Worm (Caenorhabditis elegans) whole organism, late embryonic: ENCODE data around the gene aqp-5.
A peak's percentile ranks its signal among the peaks of the same experiment; 100 is the strongest.

ENCODE experiments used
- C08G9.2 ChIP-seq: sonication (generic microtip); optimal IDR thresholded peaks from 2 replicates; lab custom pipeline; 2016; ENCODE audit warnings: mild to moderate bottlenecking, missing genetic modification characterization, moderate library complexity, missing compliant biosample characterization
- K02D7.2 ChIP-seq: sonication (generic microtip); optimal IDR thresholded peaks from 2 replicates; lab custom pipeline; 2017; ENCODE audit warnings: mild to moderate bottlenecking, missing genetic modification characterization, missing compliant biosample characterization
- K09A11.1 ChIP-seq: sonication (generic microtip); optimal IDR thresholded peaks from 2 replicates; lab custom pipeline; 2017; ENCODE audit warnings: antibody characterized with exemption, mild to moderate bottlenecking, missing genetic modification characterization, missing compliant biosample characterization; ENCODE audit not compliant: insufficient read depth
- T23F11.4 ChIP-seq: fragments of 200-800 bp; sonication (Bioruptor generic); optimal IDR thresholded peaks from 2 replicates; lab custom pipeline; 2018; ENCODE audit warnings: mild to moderate bottlenecking, missing genetic modification characterization, missing compliant biosample characterization
- ama-1 ChIP-seq: fragments of 150-350 bp; optimal IDR thresholded peaks from 2 replicates; lab custom pipeline; 2014
- ceh-18 ChIP-seq: sonication (generic microtip); optimal IDR thresholded peaks from 2 replicates; lab custom pipeline; 2016; ENCODE audit warnings: missing genetic modification characterization, missing compliant biosample characterization
- ceh-19 ChIP-seq: fragments of 200-800 bp; sonication (Bioruptor generic); optimal IDR thresholded peaks from 2 replicates; lab custom pipeline; 2018; ENCODE audit warnings: mild to moderate bottlenecking, missing genetic modification characterization, missing compliant biosample characterization
- ceh-24 ChIP-seq: sonication (generic microtip); optimal IDR thresholded peaks from 2 replicates; lab custom pipeline; 2016; ENCODE audit warnings: mild to moderate bottlenecking, missing genetic modification characterization, missing compliant biosample characterization
- ceh-34 ChIP-seq: sonication (generic microtip); optimal IDR thresholded peaks from 2 replicates; lab custom pipeline; 2016; ENCODE audit warnings: mild to moderate bottlenecking, missing genetic modification characterization, missing compliant biosample characterization
- ceh-48 ChIP-seq: sonication (generic microtip); optimal IDR thresholded peaks from 2 replicates; lab custom pipeline; 2016; ENCODE audit warnings: missing genetic modification characterization, inconsistent platforms, missing compliant biosample characterization
- ceh-9 ChIP-seq: sonication (generic microtip); optimal IDR thresholded peaks from 2 replicates; lab custom pipeline; 2016; ENCODE audit warnings: mild to moderate bottlenecking, missing genetic modification characterization, inconsistent platforms, missing compliant biosample characterization
- che-1 ChIP-seq: sonication (generic microtip); optimal IDR thresholded peaks from 2 replicates; lab custom pipeline; 2016; ENCODE audit warnings: mild to moderate bottlenecking, missing genetic modification characterization, missing compliant biosample characterization
- dve-1 ChIP-seq: sonication (generic microtip); optimal IDR thresholded peaks from 2 replicates; lab custom pipeline; 2017; ENCODE audit warnings: antibody characterized with exemption, mild to moderate bottlenecking, missing genetic modification characterization, missing compliant biosample characterization
- elt-2 ChIP-seq: sonication (generic microtip); optimal IDR thresholded peaks from 2 replicates; lab custom pipeline; 2016; ENCODE audit warnings: missing genetic modification reagents, missing genetic modification characterization, missing compliant biosample characterization
- elt-4 ChIP-seq: sonication (generic microtip); optimal IDR thresholded peaks from 2 replicates; lab custom pipeline; 2016; ENCODE audit warnings: missing genetic modification characterization, missing compliant biosample characterization
- eyg-1 ChIP-seq: sonication (generic microtip); optimal IDR thresholded peaks from 2 replicates; lab custom pipeline; 2016; ENCODE audit warnings: missing genotype, missing genetic modification characterization, missing compliant biosample characterization
- fax-1 ChIP-seq: sonication (generic microtip); optimal IDR thresholded peaks from 2 replicates; lab custom pipeline; 2016; ENCODE audit warnings: missing genotype, missing genetic modification characterization, missing compliant biosample characterization
- fkh-10 ChIP-seq: fragments of 150-350 bp; optimal IDR thresholded peaks from 2 replicates; lab custom pipeline; 2014; ENCODE audit warnings: missing biosample characterization, missing genetic modification reagents, missing genetic modification characterization
- hlh-13 ChIP-seq: fragments of 200-800 bp; sonication (Bioruptor generic); optimal IDR thresholded peaks from 2 replicates; lab custom pipeline; 2018; ENCODE audit warnings: mild to moderate bottlenecking, missing genetic modification characterization, missing compliant biosample characterization
- hlh-30 ChIP-seq: sonication (generic microtip); optimal IDR thresholded peaks from 2 replicates; lab custom pipeline; 2017; ENCODE audit warnings: antibody characterized with exemption, missing genetic modification characterization, missing compliant biosample characterization; ENCODE audit not compliant: insufficient read depth
- hlh-8 ChIP-seq: sonication (generic microtip); optimal IDR thresholded peaks from 2 replicates; lab custom pipeline; 2016; ENCODE audit warnings: missing genotype, missing genetic modification characterization, missing compliant biosample characterization
- lim-6 ChIP-seq: sonication (generic microtip); optimal IDR thresholded peaks from 2 replicates; lab custom pipeline; 2016; ENCODE audit warnings: missing genetic modification characterization, missing compliant biosample characterization
- lin-11 ChIP-seq: fragments of 200-800 bp; sonication (Bioruptor generic); optimal IDR thresholded peaks from 2 replicates; lab custom pipeline; 2018; ENCODE audit warnings: mild to moderate bottlenecking, missing genetic modification characterization, missing compliant biosample characterization
- nfya-1 ChIP-seq: sonication (generic microtip); optimal IDR thresholded peaks from 2 replicates; lab custom pipeline; 2017; ENCODE audit warnings: missing genetic modification characterization, mild to moderate bottlenecking, missing compliant biosample characterization, antibody characterized with exemption, moderate library complexity
- pat-9 ChIP-seq: fragments of 200-800 bp; sonication (Bioruptor generic); optimal IDR thresholded peaks from 2 replicates; lab custom pipeline; 2018; ENCODE audit warnings: mild to moderate bottlenecking, missing genetic modification characterization, moderate library complexity, missing compliant biosample characterization
- ref-2 ChIP-seq: sonication (generic microtip); optimal IDR thresholded peaks from 2 replicates; lab custom pipeline; 2016; ENCODE audit warnings: missing genetic modification characterization, missing compliant biosample characterization
- rnt-1 ChIP-seq: sonication (generic microtip); optimal IDR thresholded peaks from 2 replicates; lab custom pipeline; 2016; ENCODE audit warnings: missing genetic modification characterization, missing compliant biosample characterization
- sox-2 ChIP-seq: fragments of 200-800 bp; sonication (Bioruptor generic); IDR thresholded peaks from 2 replicates; pipeline ENCODE4 v1.3.6; 2022; ENCODE audit warnings: missing genetic modification reagents, missing genetic modification characterization, missing compliant biosample characterization
- sox-4 ChIP-seq: sonication (generic microtip); optimal IDR thresholded peaks from 2 replicates; lab custom pipeline; 2017; ENCODE audit warnings: mild to moderate bottlenecking, missing genetic modification characterization, inconsistent platforms, missing compliant biosample characterization
- syd-9 ChIP-seq: sonication (generic microtip); optimal IDR thresholded peaks from 2 replicates; lab custom pipeline; 2016; ENCODE audit warnings: mild to moderate bottlenecking, missing genetic modification characterization, moderate library complexity, missing compliant biosample characterization
- tbx-2 ChIP-seq: sonication (generic microtip); optimal IDR thresholded peaks from 2 replicates; lab custom pipeline; 2016; ENCODE audit warnings: missing genetic modification characterization, missing compliant biosample characterization
- tbx-7 ChIP-seq: sonication (generic microtip); optimal IDR thresholded peaks from 2 replicates; lab custom pipeline; 2016; ENCODE audit warnings: missing genotype, missing genetic modification characterization, missing compliant biosample characterization
- unc-42 ChIP-seq: sonication (generic microtip); optimal IDR thresholded peaks from 2 replicates; lab custom pipeline; 2016; ENCODE audit warnings: missing genotype, missing genetic modification characterization, missing compliant biosample characterization
- unc-55 ChIP-seq: sonication (generic microtip); optimal IDR thresholded peaks from 2 replicates; lab custom pipeline; 2017; ENCODE audit warnings: missing biosample characterization, missing genetic modification reagents, missing genetic modification characterization
- zip-5 ChIP-seq: sonication (generic microtip); optimal IDR thresholded peaks from 2 replicates; lab custom pipeline; 2016; ENCODE audit warnings: missing genetic modification characterization, missing compliant biosample characterization
- ztf-16 ChIP-seq: sonication (generic microtip); optimal IDR thresholded peaks from 2 replicates; lab custom pipeline; 2017; ENCODE audit warnings: missing genetic modification characterization, missing compliant biosample characterization

Gene aqp-5

ce11 chrV:10466607-10467092 is 24.9 kb upstream of the aqp-5 start (continued):
- TF ChIP-seq ceh-18 (peak; percentile 95), lin-11 (tag; lab: Kevin White, UChicago) (no peak), ceh-24 (tag; lab: Kevin White, UChicago) (no peak), sox-2 (GFP tag; lab: Robert Waterston, UW) (peak; percentile 8; the same call in 1 of the 2 replicates), syd-9 (tag; lab: Kevin White, UChicago) (no peak), eyg-1 (tag; lab: Kevin White, UChicago) (no peak), elt-4 (no peak), T23F11.4 (GFP tag; lab: Kevin White, UChicago) (peak; percentile 2), lim-6 (tag; lab: Kevin White, UChicago) (peak; percentile 41), hlh-13 (GFP tag; lab: Kevin White, UChicago) (no peak), ztf-16 (tag; lab: Kevin White, UChicago) (peak; percentile 58), unc-55 (GFP tag; lab: Kevin White, UChicago) (peak; percentile 83), K09A11.1 (tag; lab: Kevin White, UChicago) (no peak), hlh-8 (tag; lab: Kevin White, UChicago) (no peak), ceh-48 (tag; lab: Kevin White, UChicago) (no peak), ama-1 (no peak)
- TF ChIP-seq, all 69 proteins: peak for 28

- TF ChIP-seq ceh-18 (no peak), tbx-2 (tag; lab: Kevin White, UChicago) (no peak), zip-5 (tag; lab: Kevin White, UChicago) (no peak), tbx-7 (no peak), dve-1 (tag; lab: Kevin White, UChicago) (no peak), hlh-8 (tag; lab: Kevin White, UChicago) (no peak), ceh-48 (tag; lab: Kevin White, UChicago) (no peak), rnt-1 (tag; lab: Kevin White, UChicago) (no peak)
Observed at ce11 chrV:10467104-10467503, 24.4 kb upstream of the aqp-5 start.

ce11 chrV:10467659-10468058 is 23.9 kb upstream of the aqp-5 start:
- TF ChIP-seq sox-2 (GFP tag; lab: Robert Waterston, UW) (no peak), dve-1 (tag; lab: Kevin White, UChicago) (no peak), fkh-10 (GFP tag; lab: Kevin White, UChicago) (no peak), zip-5 (tag; lab: Kevin White, UChicago) (no peak), K09A11.1 (tag; lab: Kevin White, UChicago) (no peak), ceh-48 (tag; lab: Kevin White, UChicago) (no peak), syd-9 (tag; lab: Kevin White, UChicago) (no peak)
- TF ChIP-seq, all 69 proteins: peak for 0

- no peak for TF ChIP-seq pat-9 (tag; lab: Kevin White, UChicago)
- TF ChIP-seq ceh-18, result no peak
Observed at ce11 chrV:10468190-10468589, 23.4 kb upstream of the aqp-5 start, which contains the start of gene egl-9. egl-9 (plus strand) TSS chrV:10468517.

- no peak for TF ChIP-seq unc-42 (tag; lab: Kevin White, UChicago)
- TF ChIP-seq pat-9 (tag; lab: Kevin White, UChicago), result no peak
- TF ChIP-seq ceh-19 (GFP tag; lab: Kevin White, UChicago), result no peak
- TF ChIP-seq ztf-16 (tag; lab: Kevin White, UChicago), result no peak
- no peak for TF ChIP-seq elt-2 (tag; lab: Kevin White, UChicago)
- TF ChIP-seq hlh-30 (tag; lab: Kevin White, UChicago), result no peak
- TF ChIP-seq che-1 (tag; lab: Kevin White, UChicago), result no peak
- no peak for TF ChIP-seq ref-2
- TF ChIP-seq sox-4 (tag; lab: Kevin White, UChicago), result no peak
- TF ChIP-seq nfya-1 (tag; lab: Kevin White, UChicago), result no peak
- TF ChIP-seq ceh-34 (tag; lab: Kevin White, UChicago), result no peak
- no peak for TF ChIP-seq ceh-9 (tag; lab: Kevin White, UChicago)
- no peak for TF ChIP-seq C08G9.2 (tag; lab: Kevin White, UChicago)
- no peak for TF ChIP-seq syd-9 (tag; lab: Kevin White, UChicago)
- TF ChIP-seq hlh-8 (tag; lab: Kevin White, UChicago), result no peak
- TF ChIP-seq K02D7.2 (tag; lab: Kevin White, UChicago), result no peak
- TF ChIP-seq fax-1, result no peak
- TF ChIP-seq K09A11.1 (tag; lab: Kevin White, UChicago), result no peak
- TF ChIP-seq dve-1 (tag; lab: Kevin White, UChicago), result no peak
- no peak for TF ChIP-seq tbx-2 (tag; lab: Kevin White, UChicago)
Observed at ce11 chrV:10468709-10469108, 22.8 kb upstream of the aqp-5 start.
